Worm (Caenorhabditis elegans) whole organism, mixed stage, embryonic: ENCODE data around the gene nep-3.

Source experiments
- M03D4.4 ChIP-seq: sonication (generic microtip); optimal IDR thresholded peaks from 2 replicates; lab custom pipeline; 2017; ENCODE audit warnings: mild to moderate bottlenecking, missing genetic modification characterization, missing compliant biosample characterization
- bed-3 ChIP-seq: fragments of 200-800 bp; sonication (Bioruptor generic); optimal IDR thresholded peaks from 3 replicates; lab custom pipeline; 2018; ENCODE audit warnings: mild to moderate bottlenecking, missing genetic modification characterization, moderate library complexity, missing compliant biosample characterization
- blmp-1 ChIP-seq: fragments of 150-350 bp; optimal IDR thresholded peaks from 2 replicates; lab custom pipeline; 2014; ENCODE audit warnings: missing biosample characterization, missing genetic modification characterization
- ceh-39 ChIP-seq: fragments of 150-350 bp; optimal IDR thresholded peaks from 2 replicates; lab custom pipeline; 2014; ENCODE audit warnings: missing biosample characterization, missing genetic modification characterization
- ceh-43 ChIP-seq: fragments of 200-800 bp; sonication (Bioruptor generic); optimal IDR thresholded peaks from 2 replicates; lab custom pipeline; 2018; ENCODE audit warnings: mild to moderate bottlenecking, missing genetic modification characterization, moderate library complexity, missing compliant biosample characterization
- ceh-83 ChIP-seq: fragments of 200-800 bp; sonication (Bioruptor generic); optimal IDR thresholded peaks from 2 replicates; lab custom pipeline; 2018; ENCODE audit warnings: mild to moderate bottlenecking, missing genetic modification characterization, missing compliant biosample characterization
- ces-1 ChIP-seq: fragments of 150-350 bp; optimal IDR thresholded peaks from 2 replicates; lab custom pipeline; 2014; ENCODE audit warnings: missing biosample characterization, missing genetic modification reagents, missing genetic modification characterization
- cnd-1 ChIP-seq: fragments of 200-800 bp; sonication (Bioruptor generic); optimal IDR thresholded peaks from 2 replicates; lab custom pipeline; 2018; ENCODE audit warnings: mild to moderate bottlenecking, missing genetic modification characterization, missing compliant biosample characterization
- drap-1 ChIP-seq: fragments of 200-800 bp; sonication (Bioruptor generic); optimal IDR thresholded peaks from 3 replicates; lab custom pipeline; 2018; ENCODE audit warnings: mild to moderate bottlenecking, missing genetic modification characterization, missing compliant biosample characterization
- elt-1 ChIP-seq: sonication (generic microtip); optimal IDR thresholded peaks from 2 replicates; lab custom pipeline; 2017; ENCODE audit warnings: missing genetic modification characterization, mild to moderate bottlenecking, missing compliant biosample characterization, antibody characterized with exemption, moderate library complexity, borderline replicate concordance; ENCODE audit not compliant: insufficient read depth
- elt-3 ChIP-seq: fragments of 150-350 bp; optimal IDR thresholded peaks from 2 replicates; lab custom pipeline; 2014; ENCODE audit warnings: missing biosample characterization, missing genetic modification characterization
- flh-1 ChIP-seq: fragments of 200-800 bp; sonication (Bioruptor generic); optimal IDR thresholded peaks from 2 replicates; lab custom pipeline; 2018; ENCODE audit warnings: mild to moderate bottlenecking, missing genetic modification characterization, moderate library complexity, missing compliant biosample characterization
- ham-2 ChIP-seq: fragments of 200-800 bp; sonication (Bioruptor generic); optimal IDR thresholded peaks from 2 replicates; lab custom pipeline; 2018; ENCODE audit warnings: mild to moderate bottlenecking, missing genetic modification characterization, missing compliant biosample characterization
- hlh-1 ChIP-seq: fragments of 150-350 bp; optimal IDR thresholded peaks from 2 replicates; lab custom pipeline; 2014; ENCODE audit warnings: missing biosample characterization, missing genetic modification reagents, missing genetic modification characterization
- lin-13 ChIP-seq: fragments of 150-350 bp; optimal IDR thresholded peaks from 2 replicates; lab custom pipeline; 2014; ENCODE audit warnings: missing biosample characterization, missing genetic modification characterization
- lin-32 ChIP-seq: fragments of 200-800 bp; sonication (Bioruptor generic); optimal IDR thresholded peaks from 2 replicates; lab custom pipeline; 2018; ENCODE audit warnings: mild to moderate bottlenecking, missing genetic modification characterization, missing compliant biosample characterization
- lsy-2 ChIP-seq: fragments of 150-350 bp; optimal IDR thresholded peaks from 2 replicates; lab custom pipeline; 2014; ENCODE audit warnings: missing biosample characterization, missing genetic modification characterization
- mab-5 ChIP-seq: fragments of 150-350 bp; optimal IDR thresholded peaks from 2 replicates; lab custom pipeline; 2014; ENCODE audit warnings: missing biosample characterization, missing genetic modification characterization
- mep-1 ChIP-seq: fragments of 150-350 bp; optimal IDR thresholded peaks from 2 replicates; lab custom pipeline; 2017; ENCODE audit warnings: missing biosample characterization, missing genetic modification reagents, missing genetic modification characterization, inconsistent platforms
- mls-2 ChIP-seq: sonication (generic microtip); optimal IDR thresholded peaks from 2 replicates; lab custom pipeline; 2016; ENCODE audit warnings: mild to moderate bottlenecking, missing genetic modification characterization, moderate library complexity, missing compliant biosample characterization
- nhr-12 ChIP-seq: fragments of 150-350 bp; optimal IDR thresholded peaks from 2 replicates; lab custom pipeline; 2014; ENCODE audit warnings: missing biosample characterization, missing genetic modification characterization
- nhr-2 ChIP-seq: fragments of 150-350 bp; optimal IDR thresholded peaks from 2 replicates; lab custom pipeline; 2014; ENCODE audit warnings: missing biosample characterization, missing genetic modification characterization
- nhr-237 ChIP-seq: fragments of 150-350 bp; optimal IDR thresholded peaks from 2 replicates; lab custom pipeline; 2014; ENCODE audit warnings: missing biosample characterization, missing genetic modification characterization
- nhr-28 ChIP-seq: fragments of 150-350 bp; optimal IDR thresholded peaks from 2 replicates; lab custom pipeline; 2014; ENCODE audit warnings: missing biosample characterization, missing genetic modification characterization
- pha-4 ChIP-seq: fragments of 150-350 bp; optimal IDR thresholded peaks from 2 replicates; lab custom pipeline; 2018; ENCODE audit warnings: missing biosample characterization, missing genetic modification reagents, missing genetic modification characterization
- sem-2 ChIP-seq: fragments of 200-800 bp; sonication (Bioruptor generic); optimal IDR thresholded peaks from 2 replicates; lab custom pipeline; 2018; ENCODE audit warnings: mild to moderate bottlenecking, missing genetic modification characterization, missing compliant biosample characterization
- snpc-4 ChIP-seq: fragments of 150-350 bp; optimal IDR thresholded peaks from 2 replicates; lab custom pipeline; 2014; ENCODE audit warnings: missing biosample characterization, missing genetic modification characterization
- sptf-1 ChIP-seq: sonication (generic microtip); optimal IDR thresholded peaks from 2 replicates; lab custom pipeline; 2017; ENCODE audit warnings: mild to moderate bottlenecking, missing genetic modification characterization, moderate library complexity, missing compliant biosample characterization
- unc-120 ChIP-seq: sonication (generic microtip); optimal IDR thresholded peaks from 2 replicates; lab custom pipeline; 2017; ENCODE audit warnings: missing genetic modification characterization, missing compliant biosample characterization; ENCODE audit not compliant: poor library complexity, severe bottlenecking
- unc-39 ChIP-seq: fragments of 150-350 bp; optimal IDR thresholded peaks from 2 replicates; lab custom pipeline; 2014; ENCODE audit warnings: missing biosample characterization, missing genetic modification characterization
- unc-62 ChIP-seq: fragments of 150-350 bp; optimal IDR thresholded peaks from 2 replicates; lab custom pipeline; 2014; ENCODE audit warnings: missing biosample characterization, missing genetic modification reagents, missing genetic modification characterization
- zip-8 ChIP-seq: fragments of 150-350 bp; optimal IDR thresholded peaks from 2 replicates; lab custom pipeline; 2014; ENCODE audit warnings: missing biosample characterization, missing genetic modification characterization

Gene nep-3

DNA sequence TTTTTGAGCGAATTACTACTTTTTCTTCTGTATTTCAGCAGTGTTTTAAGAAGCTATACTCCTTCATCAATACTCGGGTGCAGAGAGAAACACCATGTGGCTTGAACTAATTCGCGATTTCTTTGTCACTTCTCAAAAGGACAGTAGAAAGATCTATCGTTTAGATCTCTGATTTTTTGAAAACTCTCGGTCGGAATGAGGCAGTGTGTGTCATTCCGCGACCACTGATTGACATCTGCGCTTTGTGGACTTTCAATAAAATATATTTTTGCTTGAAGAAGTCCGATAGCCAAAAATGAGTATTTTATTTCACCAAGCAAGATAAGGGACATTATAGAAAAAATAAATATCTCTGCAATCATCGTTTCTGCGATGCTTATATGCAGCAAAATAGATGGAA lies 15.0 kb downstream of the nep-3 start:
- TF ChIP-seq elt-3, result no peak
- TF ChIP-seq mls-2 (tag; lab: Kevin White, UChicago), result no peak
- TF ChIP-seq blmp-1 (tag; lab: Kevin White, UChicago), result no peak
- TF ChIP-seq lin-13, result no peak
- TF ChIP-seq nhr-237, result no peak

DNA sequence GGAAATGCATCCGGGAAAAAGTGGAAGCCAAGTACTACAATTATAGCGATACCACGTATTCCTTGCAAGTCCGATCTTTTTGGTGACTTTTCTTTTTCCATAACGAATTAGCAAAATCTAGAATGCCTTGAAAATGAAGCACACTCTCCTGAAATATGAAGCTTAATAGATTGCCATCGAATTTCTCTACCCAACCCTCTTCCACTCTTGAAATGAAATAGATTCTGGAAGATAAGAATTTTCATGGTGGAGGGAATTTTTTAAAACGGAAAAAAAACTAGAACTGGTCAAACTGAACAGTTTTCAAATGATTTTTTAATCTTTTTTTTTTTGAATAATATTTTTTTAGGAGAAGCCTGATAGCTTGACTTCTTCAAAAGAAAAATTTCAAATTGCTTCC lies 16.2 kb downstream of the nep-3 start, which contains the start of gene oac-11:
TSS of gene oac-11 (minus strand) at position 101 of the 400 bp plus-strand sequence.
- no peak for TF ChIP-seq ham-2 (GFP tag; lab: Kevin White, UChicago)
- TF ChIP-seq hlh-1, result no peak
- TF ChIP-seq ces-1 (GFP tag; lab: Kevin White, UChicago), result no peak
- no peak for TF ChIP-seq pha-4 (tag; lab: Kevin White, UChicago)
- TF ChIP-seq mab-5 (tag; lab: Kevin White, UChicago), result no peak
- TF ChIP-seq nhr-237, result no peak
- TF ChIP-seq ceh-39 (tag; lab: Kevin White, UChicago), result no peak
- TF ChIP-seq nhr-28, result no peak
- no peak for TF ChIP-seq snpc-4 (tag; lab: Kevin White, UChicago)
- no peak for TF ChIP-seq ceh-83 (GFP tag; lab: Kevin White, UChicago)
- no peak for TF ChIP-seq lsy-2 (tag; lab: Kevin White, UChicago)
- TF ChIP-seq lin-13, result no peak
- TF ChIP-seq unc-39 (tag; lab: Kevin White, UChicago), result no peak
- TF ChIP-seq blmp-1 (tag; lab: Kevin White, UChicago), result no peak
- no peak for TF ChIP-seq mep-1 (tag; lab: Kevin White, UChicago)
- TF ChIP-seq ceh-43 (GFP tag; lab: Kevin White, UChicago), result no peak
- TF ChIP-seq drap-1 (GFP tag; lab: Kevin White, UChicago), result no peak
- no peak for TF ChIP-seq unc-120 (tag; lab: Kevin White, UChicago)
- TF ChIP-seq cnd-1, result no peak
- no peak for TF ChIP-seq zip-8

DNA sequence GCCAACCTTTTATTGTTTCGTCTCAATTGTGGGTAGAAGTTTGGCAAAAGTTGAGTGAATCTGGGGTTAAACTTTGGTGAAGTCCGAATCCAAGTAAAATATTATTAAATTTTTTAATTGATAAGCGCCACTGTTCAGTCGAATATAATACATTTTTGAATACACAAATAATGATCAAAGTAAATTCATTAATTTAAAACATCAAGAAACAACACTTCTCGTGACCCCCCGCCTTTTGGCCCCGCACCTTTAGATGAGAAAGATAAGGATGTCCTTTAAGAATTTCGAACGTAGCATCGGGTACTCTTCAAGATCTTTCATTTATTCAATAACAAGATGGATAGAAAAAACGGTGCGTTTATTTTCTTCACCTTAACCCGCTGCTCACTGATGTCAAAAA lies 24.4 kb downstream of the nep-3 start, which contains the start of gene nhr-257:
TSS of gene nhr-257 (plus strand) at position 301 of the 400 bp plus-strand sequence.
- no peak for TF ChIP-seq ceh-43 (GFP tag; lab: Kevin White, UChicago)
- no peak for TF ChIP-seq elt-3
- TF ChIP-seq elt-1 (tag; lab: Kevin White, UChicago), result no peak
- TF ChIP-seq ham-2 (GFP tag; lab: Kevin White, UChicago), result no peak
- TF ChIP-seq mls-2 (tag; lab: Kevin White, UChicago), result no peak
- TF ChIP-seq sptf-1 (tag; lab: Kevin White, UChicago), result no peak
- no peak for TF ChIP-seq nhr-2 (tag; lab: Kevin White, UChicago)
- TF ChIP-seq zip-8, result no peak
- TF ChIP-seq ceh-39 (tag; lab: Kevin White, UChicago), result no peak

DNA sequence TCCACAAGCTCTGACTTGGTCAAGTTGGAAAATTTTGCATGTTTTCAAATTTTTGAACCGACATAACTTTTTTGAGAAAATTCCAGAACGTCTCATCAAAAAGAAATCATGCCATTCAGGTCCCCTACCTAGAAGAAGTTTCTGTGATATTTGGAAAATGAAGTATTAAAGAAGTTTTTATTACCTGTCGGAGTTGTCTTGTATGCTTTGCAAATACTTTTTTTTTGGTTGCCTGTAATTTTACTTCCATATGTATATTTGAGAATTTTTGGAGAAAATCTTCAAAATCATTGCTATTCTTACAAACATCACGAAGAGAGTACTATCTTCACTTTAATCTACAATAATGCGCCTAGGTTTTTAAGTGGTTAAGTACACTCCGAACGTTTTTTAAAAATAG lies 26.4 kb downstream of the nep-3 start, which contains the start of gene nhr-72:
TSS of gene nhr-72 (minus strand) at position 101 of the 400 bp plus-strand sequence.
- TF ChIP-seq unc-39 (tag; lab: Kevin White, UChicago) (no peak), mab-5 (tag; lab: Kevin White, UChicago) (no peak), sem-2 (no peak), ceh-83 (GFP tag; lab: Kevin White, UChicago) (no peak), mls-2 (tag; lab: Kevin White, UChicago) (no peak), flh-1 (GFP tag; lab: Kevin White, UChicago) (no peak), ceh-43 (GFP tag; lab: Kevin White, UChicago) (no peak), elt-3 (no peak), lsy-2 (tag; lab: Kevin White, UChicago) (no peak), bed-3 (GFP tag; lab: Kevin White, UChicago) (no peak), lin-13 (no peak), drap-1 (GFP tag; lab: Kevin White, UChicago) (no peak), mep-1 (tag; lab: Kevin White, UChicago) (no peak), ham-2 (GFP tag; lab: Kevin White, UChicago) (no peak), lin-32 (GFP tag; lab: Kevin White, UChicago) (no peak), sptf-1 (tag; lab: Kevin White, UChicago) (no peak), M03D4.4 (tag; lab: Kevin White, UChicago) (no peak), nhr-12 (tag; lab: Kevin White, UChicago) (no peak), unc-62 (GFP tag; lab: Kevin White, UChicago) (no peak)
